Worm (Caenorhabditis elegans) whole organism, young adult: ENCODE measurements around the gene F07B10.4.

Source experiments
- B0035.1 ChIP-seq: sonication (generic microtip); optimal IDR thresholded peaks from 2 replicates; lab custom pipeline; 2016; ENCODE audit warnings: missing genetic modification characterization, mild to moderate bottlenecking, missing compliant biosample characterization, missing genotype, missing genetic modification reagents
- C06A6.2 ChIP-seq: fragments of 200-800 bp; sonication (Bioruptor generic); conservative IDR thresholded peaks from 2 replicates; pipeline ENCODE4 v1.3.6; 2022; ENCODE audit warnings: missing genetic modification characterization, missing compliant biosample characterization
- F10E7.11 ChIP-seq: sonication (generic microtip); optimal IDR thresholded peaks from 2 replicates; lab custom pipeline; 2017; ENCODE audit warnings: mild to moderate bottlenecking, missing genetic modification characterization, moderate library complexity, missing compliant biosample characterization
- F39B2.1 ChIP-seq: fragments of 200-800 bp; sonication (Bioruptor generic); IDR thresholded peaks from 2 replicates; pipeline ENCODE4 v1.3.6; 2022; ENCODE audit warnings: missing genetic modification reagents, missing genetic modification characterization, missing compliant biosample characterization
- F49E8.2 ChIP-seq: sonication (generic microtip); optimal IDR thresholded peaks from 3 replicates; lab custom pipeline; 2017; ENCODE audit warnings: missing genetic modification characterization, mild to moderate bottlenecking, missing compliant biosample characterization, antibody characterized with exemption, moderate library complexity; ENCODE audit not compliant: insufficient read depth
- F52B5.7 ChIP-seq: sonication (generic microtip); optimal IDR thresholded peaks from 2 replicates; lab custom pipeline; 2016; ENCODE audit warnings: mild to moderate bottlenecking, missing genetic modification characterization, missing compliant biosample characterization
- T26A5.8 ChIP-seq: sonication (generic microtip); optimal IDR thresholded peaks from 2 replicates; lab custom pipeline; 2016; ENCODE audit warnings: missing genetic modification characterization, missing compliant biosample characterization
- Y53G8AR.9 ChIP-seq: fragments of 200-800 bp; sonication (Bioruptor generic); conservative IDR thresholded peaks from 2 replicates; pipeline ENCODE4 v1.3.6; 2022; ENCODE audit warnings: missing genetic modification reagents, missing genetic modification characterization, missing compliant biosample characterization
- Y56A3A.18 ChIP-seq: fragments of 200-800 bp; sonication (Bioruptor generic); IDR thresholded peaks from 2 replicates; pipeline ENCODE4 v1.3.6; 2022; ENCODE audit warnings: missing genetic modification reagents, missing genetic modification characterization, missing compliant biosample characterization
- ZK185.1 ChIP-seq: sonication (generic microtip); optimal IDR thresholded peaks from 2 replicates; lab custom pipeline; 2016; ENCODE audit warnings: mild to moderate bottlenecking, missing genetic modification characterization, missing compliant biosample characterization; ENCODE audit not compliant: poor library complexity, severe bottlenecking
- attf-5 ChIP-seq: fragments of 200-800 bp; sonication (Bioruptor generic); optimal IDR thresholded peaks from 2 replicates; lab custom pipeline; 2018; ENCODE audit warnings: mild to moderate bottlenecking, missing genetic modification characterization, missing compliant biosample characterization
- attf-6 ChIP-seq: fragments of 200-800 bp; sonication (Bioruptor generic); IDR thresholded peaks from 2 replicates; pipeline ENCODE4 v1.3.6; 2022; ENCODE audit warnings: missing genetic modification reagents, missing genetic modification characterization, missing compliant biosample characterization
- bed-1 ChIP-seq: fragments of 200-800 bp; sonication (Bioruptor generic); IDR thresholded peaks from 2 replicates; pipeline ENCODE4 v1.3.6; 2022; ENCODE audit warnings: missing genetic modification reagents, missing genetic modification characterization, missing compliant biosample characterization
- cebp-1 ChIP-seq, 2 experiments: fragments of 200-800 bp in 1 of 2; sonication (Bioruptor generic) in 1 of 2; sonication (generic microtip) in 1 of 2; IDR thresholded peaks in 1 of 2; optimal IDR thresholded peaks in 1 of 2; 2 replicates each; pipeline versions ENCODE4 v1.3.6 to Lab custom; 2017 to 2022; ENCODE audit warnings: missing compliant biosample characterization in 2 of 2, missing genetic modification characterization in 2 of 2, mild to moderate bottlenecking in 1 of 2, missing genetic modification reagents in 1 of 2, moderate library complexity in 1 of 2
- ceh-27 ChIP-seq: fragments of 200-800 bp; sonication (Bioruptor generic); optimal IDR thresholded peaks from 2 replicates; lab custom pipeline; 2018; ENCODE audit warnings: mild to moderate bottlenecking, missing genetic modification characterization, moderate library complexity, missing compliant biosample characterization
- ceh-91 ChIP-seq: fragments of 200-800 bp; sonication (Bioruptor generic); IDR thresholded peaks from 2 replicates; pipeline ENCODE4 v1.3.6; 2022; ENCODE audit warnings: missing genetic modification reagents, missing genetic modification characterization, missing compliant biosample characterization
- chd-7 ChIP-seq: sonication (generic microtip); optimal IDR thresholded peaks from 2 replicates; lab custom pipeline; 2016; ENCODE audit warnings: mild to moderate bottlenecking, missing genetic modification characterization, moderate library complexity, missing compliant biosample characterization
- egl-18 ChIP-seq: fragments of 200-800 bp; sonication (Bioruptor generic); IDR thresholded peaks from 2 replicates; pipeline ENCODE4 v1.3.6; 2022; ENCODE audit warnings: missing genetic modification reagents, missing genetic modification characterization, missing compliant biosample characterization
- ets-4 ChIP-seq: fragments of 200-800 bp; sonication (Bioruptor generic); optimal IDR thresholded peaks from 2 replicates; lab custom pipeline; 2018; ENCODE audit warnings: mild to moderate bottlenecking, missing genetic modification characterization, missing compliant biosample characterization
- gei-17 ChIP-seq: fragments of 200-800 bp; sonication (Bioruptor generic); optimal IDR thresholded peaks from 2 replicates; lab custom pipeline; 2018; ENCODE audit warnings: mild to moderate bottlenecking, missing genetic modification characterization, missing compliant biosample characterization
- him-1 ChIP-seq: sonication (generic microtip); optimal IDR thresholded peaks from 2 replicates; lab custom pipeline; 2016; ENCODE audit warnings: missing genotype, missing genetic modification reagents, missing genetic modification characterization, missing compliant biosample characterization
- hlh-12 ChIP-seq: sonication (generic microtip); optimal IDR thresholded peaks from 2 replicates; lab custom pipeline; 2016; ENCODE audit warnings: missing genetic modification characterization, missing compliant biosample characterization
- hmg-1.2 ChIP-seq: fragments of 200-800 bp; sonication (Bioruptor generic); IDR thresholded peaks from 2 replicates; pipeline ENCODE4 v1.3.6; 2022; ENCODE audit warnings: missing genetic modification reagents, missing genetic modification characterization, missing compliant biosample characterization
- hmg-20 ChIP-seq: fragments of 200-800 bp; sonication (Bioruptor generic); IDR thresholded peaks from 2 replicates; pipeline ENCODE4 v1.3.6; 2022; ENCODE audit warnings: missing genetic modification reagents, missing genetic modification characterization, missing compliant biosample characterization
- hrde-1 ChIP-seq: sonication (generic microtip); optimal IDR thresholded peaks from 2 replicates; lab custom pipeline; 2016; ENCODE audit warnings: missing genetic modification characterization, mild to moderate bottlenecking, missing compliant biosample characterization, moderate library complexity, missing genotype, missing genetic modification reagents, borderline replicate concordance
- lin-26 ChIP-seq: fragments of 200-800 bp; sonication (Bioruptor generic); IDR thresholded peaks from 2 replicates; pipeline ENCODE4 v1.3.6; 2022; ENCODE audit warnings: missing genetic modification reagents, missing genetic modification characterization, missing compliant biosample characterization
- lin-35 ChIP-seq, 3 experiments: fragments of 150-350 bp in 2 of 3; sonication (generic microtip) in 1 of 3; optimal IDR thresholded peaks; 2 replicates each; lab custom pipeline; 2014 to 2018; ENCODE audit warnings: missing biosample characterization in 3 of 3, missing genetic modification characterization in 3 of 3, missing genetic modification reagents in 3 of 3
- lin-54 ChIP-seq: fragments of 200-800 bp; sonication (Bioruptor generic); optimal IDR thresholded peaks from 2 replicates; lab custom pipeline; 2018; ENCODE audit warnings: mild to moderate bottlenecking, missing genetic modification characterization, missing compliant biosample characterization
- lir-1 ChIP-seq: fragments of 200-800 bp; sonication (Bioruptor generic); conservative IDR thresholded peaks from 2 replicates; pipeline ENCODE4 v1.3.6; 2022; ENCODE audit warnings: missing genetic modification reagents, missing genetic modification characterization, missing compliant biosample characterization
- lsy-27 ChIP-seq: sonication (generic microtip); optimal IDR thresholded peaks from 2 replicates; lab custom pipeline; 2017; ENCODE audit warnings: missing genetic modification characterization, mild to moderate bottlenecking, missing compliant biosample characterization, antibody characterized with exemption, missing genotype, borderline replicate concordance; ENCODE audit not compliant: insufficient read depth
- mxl-1 ChIP-seq: sonication (generic microtip); optimal IDR thresholded peaks from 2 replicates; lab custom pipeline; 2016; ENCODE audit warnings: missing genetic modification characterization, missing compliant biosample characterization
- nfya-2 ChIP-seq: fragments of 200-800 bp; sonication (Bioruptor generic); IDR thresholded peaks from 2 replicates; pipeline ENCODE4 v1.3.6; 2022; ENCODE audit warnings: missing genetic modification reagents, missing genetic modification characterization, missing compliant biosample characterization
- nfyb-1 ChIP-seq: fragments of 200-800 bp; sonication (Bioruptor generic); IDR thresholded peaks from 2 replicates; pipeline ENCODE4 v1.3.6; 2022; ENCODE audit warnings: missing genetic modification reagents, missing genetic modification characterization, missing compliant biosample characterization
- rec-8 ChIP-seq, 2 experiments: sonication (generic microtip); optimal IDR thresholded peaks; 2 replicates each; lab custom pipeline; 2016; ENCODE audit warnings: mild to moderate bottlenecking in 2 of 2, missing genetic modification characterization in 2 of 2, missing genetic modification reagents in 2 of 2, missing genotype in 2 of 2, missing biosample characterization in 1 of 2, missing compliant biosample characterization in 1 of 2, moderate library complexity in 1 of 2
- sdz-38 ChIP-seq: sonication (generic microtip); optimal IDR thresholded peaks from 2 replicates; lab custom pipeline; 2016; ENCODE audit warnings: missing genotype, missing genetic modification characterization, missing compliant biosample characterization
- snpc-1.3 ChIP-seq: sonication (generic microtip); optimal IDR thresholded peaks from 2 replicates; lab custom pipeline; 2017; ENCODE audit warnings: missing genetic modification characterization, mild to moderate bottlenecking, missing compliant biosample characterization, antibody characterized with exemption, moderate library complexity, missing genotype, missing genetic modification reagents; ENCODE audit not compliant: insufficient read depth
- snpc-3.4 ChIP-seq: sonication (generic microtip); optimal IDR thresholded peaks from 2 replicates; lab custom pipeline; 2017; ENCODE audit warnings: missing genetic modification characterization, mild to moderate bottlenecking, missing compliant biosample characterization, antibody characterized with exemption, moderate library complexity, missing genotype, missing genetic modification reagents
- tbp1 ChIP-seq: fragments of 200-800 bp; sonication (Bioruptor generic); optimal IDR thresholded peaks from 2 replicates; lab custom pipeline; 2018; ENCODE audit warnings: mild to moderate bottlenecking, missing genetic modification characterization, missing compliant biosample characterization
- tbx-9 ChIP-seq: sonication (generic microtip); optimal IDR thresholded peaks from 2 replicates; lab custom pipeline; 2016; ENCODE audit warnings: borderline replicate concordance, missing genetic modification characterization, inconsistent platforms, missing compliant biosample characterization
- unc-62 ChIP-seq: fragments of 150-350 bp; optimal IDR thresholded peaks from 2 replicates; lab custom pipeline; 2014; ENCODE audit warnings: missing biosample characterization, missing genetic modification reagents, missing genetic modification characterization
- ztf-18 ChIP-seq: sonication (generic microtip); optimal IDR thresholded peaks from 2 replicates; lab custom pipeline; 2016; ENCODE audit warnings: missing genotype, mild to moderate bottlenecking, missing genetic modification characterization, missing compliant biosample characterization
- ztf-28 ChIP-seq: fragments of 200-800 bp; sonication (Bioruptor generic); IDR thresholded peaks from 2 replicates; pipeline ENCODE4 v1.3.6; 2022; ENCODE audit warnings: missing genetic modification reagents, missing genetic modification characterization, missing compliant biosample characterization
- ztf-3 ChIP-seq: fragments of 200-800 bp; sonication (Bioruptor generic); optimal IDR thresholded peaks from 2 replicates; lab custom pipeline; 2018; ENCODE audit warnings: mild to moderate bottlenecking, missing genetic modification characterization, missing compliant biosample characterization

F07B10.4 gene

DNA sequence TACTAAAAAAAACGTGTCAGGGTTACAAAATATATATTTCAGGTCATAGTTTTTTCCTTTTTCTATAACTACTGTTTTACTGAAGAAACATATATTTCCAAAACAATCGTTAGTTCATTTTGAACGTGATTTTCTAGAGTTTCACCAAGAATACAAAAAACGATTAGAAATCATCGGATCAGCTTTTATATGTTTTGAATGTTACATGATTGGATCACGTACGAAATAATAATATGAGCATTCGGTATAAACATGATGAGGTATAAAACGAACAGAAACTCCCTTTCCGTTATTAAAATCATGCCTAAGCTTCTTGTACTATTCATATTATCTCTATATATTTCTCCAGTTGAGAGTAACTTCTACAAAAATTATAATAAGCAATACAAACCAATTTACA, 9.9 kb upstream of the F07B10.4 start, which contains the start of gene clec-223:
clec-223 (plus strand) TSS at position 301 of the 400 bp plus-strand sequence.
- TF ChIP-seq lin-26 (GFP tag; lab: Robert Waterston, UW) (no peak), tbx-9 (tag; lab: Kevin White, UChicago) (no peak), ztf-18 (tag; lab: Kevin White, UChicago) (no peak), hmg-1.2 (no peak), mxl-1 (tag; lab: Kevin White, UChicago) (no peak), ZK185.1 (tag; lab: Kevin White, UChicago) (no peak), snpc-1.3 (tag; lab: Kevin White, UChicago) (no peak), ztf-3 (GFP tag; lab: Kevin White, UChicago) (no peak), Y53G8AR.9 (GFP tag; lab: Robert Waterston, UW) (no peak), hlh-12 (tag; lab: Kevin White, UChicago) (no peak), him-1 (tag; lab: Kevin White, UChicago) (no peak), lir-1 (GFP tag; lab: Robert Waterston, UW) (no peak), cebp-1 (GFP tag; IDR thresholded peaks at IDR 0.05; lab: Robert Waterston, UW) (no peak), cebp-1 (tag; optimal IDR thresholded peaks at IDR 0.05; lab: Kevin White, UChicago) (no peak), snpc-3.4 (tag; lab: Kevin White, UChicago) (no peak), nfyb-1 (GFP tag; lab: Robert Waterston, UW) (no peak), tbp1 (GFP tag; lab: Kevin White, UChicago) (no peak), lsy-27 (tag; lab: Kevin White, UChicago) (no peak)

DNA sequence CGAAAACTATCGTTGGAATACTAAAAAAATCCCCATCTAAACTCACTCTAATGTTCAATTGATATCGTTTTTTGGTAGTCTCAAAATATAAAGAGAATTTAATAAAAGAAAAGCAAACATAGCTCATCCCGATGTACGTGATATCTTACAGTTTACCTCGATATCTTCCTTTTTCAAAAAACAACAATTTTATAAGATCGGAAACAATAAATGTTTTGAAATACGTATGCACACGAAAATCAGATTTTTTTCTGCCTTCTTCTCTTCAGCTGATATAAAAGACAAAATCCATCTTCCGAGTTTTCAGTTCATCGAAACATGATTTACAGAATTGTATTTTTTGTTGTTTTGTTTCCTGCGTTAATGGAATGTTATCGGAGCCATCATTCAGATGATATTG, 8.1 kb upstream of the F07B10.4 start, which contains the start of gene clec-222:
clec-222 (plus strand) TSS at position 301 of the 400 bp plus-strand sequence.
- TF ChIP-seq B0035.1 (tag; lab: Kevin White, UChicago), result no peak
- TF ChIP-seq T26A5.8, result no peak
- no peak for TF ChIP-seq ceh-27
- TF ChIP-seq lin-35 (GFP tag; optimal IDR thresholded peaks at IDR 0.05; lab: Kevin White, UChicago), result no peak
- TF ChIP-seq Y56A3A.18 (GFP tag; lab: Robert Waterston, UW), result no peak
- TF ChIP-seq F10E7.11 (tag; lab: Kevin White, UChicago), result no peak
- TF ChIP-seq C06A6.2, result no peak
- TF ChIP-seq rec-8 (tag; optimal IDR thresholded peaks at IDR 0.05; lab: Kevin White, UChicago), result no peak
- no peak for TF ChIP-seq ZK185.1 (tag; lab: Kevin White, UChicago)
- no peak for TF ChIP-seq hrde-1 (tag; lab: Kevin White, UChicago)
- no peak for TF ChIP-seq bed-1
- no peak for TF ChIP-seq hmg-20 (GFP tag; lab: Robert Waterston, UW)
- TF ChIP-seq snpc-1.3 (tag; lab: Kevin White, UChicago), result no peak
- no peak for TF ChIP-seq chd-7 (tag; lab: Kevin White, UChicago)
- no peak for TF ChIP-seq attf-6 (GFP tag; lab: Robert Waterston, UW)
- no peak for TF ChIP-seq egl-18 (GFP tag; lab: Robert Waterston, UW)

DNA sequence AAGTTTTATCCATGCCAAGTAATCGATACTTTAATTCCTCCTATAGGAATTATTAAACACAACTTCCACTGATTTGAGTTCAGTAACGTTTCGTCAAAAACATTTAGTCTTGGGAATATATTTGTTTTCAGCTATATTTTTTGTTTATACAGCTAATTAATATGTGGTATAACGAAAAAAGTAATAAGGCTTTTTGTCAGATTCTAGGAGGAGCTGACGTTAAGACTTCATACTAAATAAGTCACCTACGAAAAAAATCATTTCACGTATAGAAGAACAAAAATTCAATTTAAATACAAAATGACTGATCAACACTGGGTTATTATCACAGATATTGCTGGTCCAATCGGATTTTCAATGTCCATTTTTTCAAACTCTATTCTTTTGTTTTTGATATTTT, 5.9 kb upstream of the F07B10.4 start, which contains the start of gene str-115:
str-115 (plus strand) TSS at position 301 of the 400 bp plus-strand sequence.
- TF ChIP-seq F52B5.7 (tag; lab: Kevin White, UChicago) (no peak), lin-54 (GFP tag; lab: Kevin White, UChicago) (no peak), him-1 (tag; lab: Kevin White, UChicago) (no peak), F39B2.1 (GFP tag; lab: Robert Waterston, UW) (no peak), ceh-91 (GFP tag; lab: Robert Waterston, UW) (no peak), ets-4 (GFP tag; lab: Kevin White, UChicago) (no peak), tbp1 (GFP tag; lab: Kevin White, UChicago) (no peak), lin-26 (GFP tag; lab: Robert Waterston, UW) (no peak), ztf-28 (no peak), unc-62 (GFP tag; lab: Kevin White, UChicago) (no peak), F49E8.2 (no peak), sdz-38 (no peak), nfya-2 (no peak), gei-17 (no peak), snpc-1.3 (tag; lab: Kevin White, UChicago) (no peak), attf-5 (GFP tag; lab: Kevin White, UChicago) (no peak)
